Fruit fly (Drosophila melanogaster): ENCODE measurements around the gene CG9672.

Gene CG9672

dm6 chrX:16721168-16721567 lies 14.5 kb upstream of the CG9672 start, which contains the start of the genes CG32572 and CG34325:
TSS of gene CG32572 (plus strand) at chrX:16721183.
TSS of gene CG34325 (minus strand) at chrX:16721411.
- TF ChIP-seq CG12605 (GFP tag; IDR thresholded peaks at IDR 0.05) (no peak), rn (GFP tag; IDR thresholded peaks at IDR 0.05) (no peak), Ets98B (GFP tag; IDR thresholded peaks at IDR 0.05) (no peak), CG32121 (GFP tag; IDR thresholded peaks at IDR 0.05) (no peak), CG10348 (GFP tag; IDR thresholded peaks at IDR 0.05) (no peak), EcR (GFP tag; optimal IDR thresholded peaks at IDR 0.05) (no peak), CG14655 (GFP tag; optimal IDR thresholded peaks at IDR 0.05) (no peak), CG15710 (tag; optimal IDR thresholded peaks at IDR 0.05) (no peak), CG13204 (GFP tag; optimal IDR thresholded peaks at IDR 0.05) (no peak), Pif1B (GFP tag; optimal IDR thresholded peaks at IDR 0.05) (no peak), CG8159 (tag; optimal IDR thresholded peaks at IDR 0.05) (no peak), CG4496 (GFP tag; IDR thresholded peaks at IDR 0.05) (no peak), CG17806 (tag; optimal IDR thresholded peaks at IDR 0.05) (no peak), CG34367 (tag; optimal IDR thresholded peaks at IDR 0.05) (no peak), Snoo (tag; optimal IDR thresholded peaks at IDR 0.05) (no peak)

dm6 chrX:16718169-16718723 lies 11.6 kb upstream of the CG9672 start:
- TF ChIP-seq CG10348 (GFP tag; IDR thresholded peaks at IDR 0.05): no peak
- TF ChIP-seq EcR (GFP tag; optimal IDR thresholded peaks at IDR 0.05): no peak
- TF ChIP-seq Pif1B (GFP tag; optimal IDR thresholded peaks at IDR 0.05): no peak

- no peak for TF ChIP-seq gl (tag; optimal IDR thresholded peaks at IDR 0.05)
- no peak for TF ChIP-seq CG8159 (tag; optimal IDR thresholded peaks at IDR 0.05)
- no peak for TF ChIP-seq Ets98B (GFP tag; IDR thresholded peaks at IDR 0.05)
- no peak for TF ChIP-seq fd96Ca (GFP tag; IDR thresholded peaks at IDR 0.05)
- no peak for TF ChIP-seq CG34367 (tag; optimal IDR thresholded peaks at IDR 0.05)
- TF ChIP-seq Pif1A (GFP tag; optimal IDR thresholded peaks at IDR 0.05): no peak
- no peak for TF ChIP-seq CG15710 (tag; optimal IDR thresholded peaks at IDR 0.05)
- TF ChIP-seq CG10348 (GFP tag; IDR thresholded peaks at IDR 0.05): no peak
- no peak for TF ChIP-seq CG13204 (GFP tag; optimal IDR thresholded peaks at IDR 0.05)
- no peak for TF ChIP-seq EcR (GFP tag; optimal IDR thresholded peaks at IDR 0.05)
- TF ChIP-seq CG8301 (tag; optimal IDR thresholded peaks at IDR 0.05): no peak
- no peak for TF ChIP-seq D1 (tag; optimal IDR thresholded peaks at IDR 0.05)
- no peak for TF ChIP-seq Pif1B (GFP tag; optimal IDR thresholded peaks at IDR 0.05)
- no peak for TF ChIP-seq Snoo (tag; optimal IDR thresholded peaks at IDR 0.05)
- TF ChIP-seq CG12605 (GFP tag; IDR thresholded peaks at IDR 0.05): no peak
- no peak for TF ChIP-seq rn (GFP tag; IDR thresholded peaks at IDR 0.05)
Observed at dm6 chrX:16716649-16717048, 10.0 kb upstream of the CG9672 start.

- TF ChIP-seq gl (tag; optimal IDR thresholded peaks at IDR 0.05): no peak
- no peak for TF ChIP-seq EcR (GFP tag; optimal IDR thresholded peaks at IDR 0.05)
- TF ChIP-seq Pif1B (GFP tag; optimal IDR thresholded peaks at IDR 0.05): no peak
- TF ChIP-seq CG32121 (GFP tag; IDR thresholded peaks at IDR 0.05): no peak
- TF ChIP-seq rn (GFP tag; IDR thresholded peaks at IDR 0.05): no peak
- no peak for TF ChIP-seq Pif1A (GFP tag; optimal IDR thresholded peaks at IDR 0.05)
- no peak for TF ChIP-seq CG13204 (GFP tag; optimal IDR thresholded peaks at IDR 0.05)
- TF ChIP-seq CG4496 (GFP tag; IDR thresholded peaks at IDR 0.05): no peak
- no peak for TF ChIP-seq Ets98B (GFP tag; IDR thresholded peaks at IDR 0.05)
- TF ChIP-seq fd96Ca (GFP tag; IDR thresholded peaks at IDR 0.05): no peak
Observed at dm6 chrX:16711003-16711402, 4.3 kb upstream of the CG9672 start, which contains the start of gene CG13008. TSS of gene CG13008 (plus strand) at chrX:16711303.

- TF ChIP-seq CG34367 (tag; optimal IDR thresholded peaks at IDR 0.05): no peak
Observed at dm6 chrX:16703747-16704146, 2.9 kb downstream of the CG9672 start, which contains the start of the genes CG9673 and CG4653. TSS of gene CG9673 (minus strand) at chrX:16703884. TSS of gene CG4653 (plus strand) at chrX:16704081.

- TF ChIP-seq CG13204 (GFP tag; optimal IDR thresholded peaks at IDR 0.05): no peak
- TF ChIP-seq Pif1A (GFP tag; optimal IDR thresholded peaks at IDR 0.05): no peak
Observed at dm6 chrX:16701941-16702340, 4.7 kb downstream of the CG9672 start, which contains the start of gene sphe. TSS of gene sphe (minus strand) at chrX:16701972.

dm6 chrX:16700070-16700469 lies 6.6 kb downstream of the CG9672 start, which contains the start of gene CG9676:
TSS of gene CG9676 (minus strand) at chrX:16700170.
- TF ChIP-seq CG12605 (GFP tag; IDR thresholded peaks at IDR 0.05): no peak
- no peak for TF ChIP-seq CG8159 (tag; optimal IDR thresholded peaks at IDR 0.05)
- no peak for TF ChIP-seq CG4496 (GFP tag; IDR thresholded peaks at IDR 0.05)
- TF ChIP-seq Pif1A (GFP tag; optimal IDR thresholded peaks at IDR 0.05): no peak
- no peak for TF ChIP-seq CG13204 (GFP tag; optimal IDR thresholded peaks at IDR 0.05)
- no peak for TF ChIP-seq rn (GFP tag; IDR thresholded peaks at IDR 0.05)
- no peak for TF ChIP-seq EcR (GFP tag; optimal IDR thresholded peaks at IDR 0.05)
- no peak for TF ChIP-seq Ets98B (GFP tag; IDR thresholded peaks at IDR 0.05)
